Fruit fly (Drosophila melanogaster) whole organism, prepupa: ENCODE data around the gene CG33912.
A peak's percentile ranks its signal among the peaks of the same experiment; 100 is the strongest.

ENCODE experiments used
- CG11294 ChIP-seq: fragments of 200-800 bp; sonication (Bioruptor generic); IDR thresholded peaks from 2 replicates; pipeline ENCODE4 v1.3.6; 2022; ENCODE audit warnings: missing biosample characterization, missing genetic modification characterization
- CG11902 ChIP-seq: fragments of 200-800 bp; sonication (Bioruptor generic); optimal IDR thresholded peaks from 3 replicates; lab custom pipeline; 2016; ENCODE audit warnings: missing biosample characterization, missing genetic modification characterization
- CG15336 ChIP-seq: fragments of 200-800 bp; sonication (Bioruptor generic); IDR thresholded peaks from 2 replicates; pipeline ENCODE4 v1.3.6; 2022; ENCODE audit warnings: missing biosample characterization, missing genetic modification characterization
- CG16779 ChIP-seq: fragments of 200-800 bp; sonication (Bioruptor generic); optimal IDR thresholded peaks from 3 replicates; lab custom pipeline; 2017; ENCODE audit warnings: missing biosample characterization, mild to moderate bottlenecking, missing genetic modification characterization
- CG3032 ChIP-seq: fragments of 200-800 bp; optimal IDR thresholded peaks from 2 replicates; lab custom pipeline; 2019; ENCODE audit warnings: missing biosample characterization, mild to moderate bottlenecking, missing genetic modification characterization, moderate library complexity
- CG31627 ChIP-seq: fragments of 200-800 bp; sonication (Bioruptor generic); optimal IDR thresholded peaks from 3 replicates; lab custom pipeline; 2016; ENCODE audit warnings: missing biosample characterization, missing genetic modification characterization
- CG32006 ChIP-seq: fragments of 200-800 bp; sonication (Bioruptor generic); optimal IDR thresholded peaks from 3 replicates; lab custom pipeline; 2017; ENCODE audit warnings: missing biosample characterization, mild to moderate bottlenecking, missing genetic modification characterization
- CG3919 ChIP-seq: fragments of 200-800 bp; sonication (Bioruptor generic); optimal IDR thresholded peaks from 3 replicates; lab custom pipeline; 2016; ENCODE audit warnings: missing biosample characterization, missing genetic modification characterization
- CG4318 ChIP-seq: fragments of 200-800 bp; sonication (Bioruptor generic); optimal IDR thresholded peaks from 3 replicates; lab custom pipeline; 2017; ENCODE audit warnings: missing biosample characterization, mild to moderate bottlenecking, missing genetic modification characterization
- CG6792 ChIP-seq: fragments of 200-800 bp; sonication (Bioruptor generic); optimal IDR thresholded peaks from 3 replicates; lab custom pipeline; 2016; ENCODE audit warnings: missing biosample characterization, missing genetic modification characterization
- CG7368 ChIP-seq: fragments of 200-800 bp; sonication (Bioruptor generic); optimal IDR thresholded peaks from 3 replicates; lab custom pipeline; 2016; ENCODE audit warnings: missing biosample characterization, missing genetic modification characterization
- CG8319 ChIP-seq: fragments of 200-800 bp; sonication (Bioruptor generic); optimal IDR thresholded peaks from 3 replicates; lab custom pipeline; 2016; ENCODE audit warnings: missing biosample characterization, missing genetic modification characterization
- Eip78C ChIP-seq: fragments of 200-800 bp; sonication (Bioruptor generic); peaks from one replicate; lab custom pipeline; 2016; ENCODE audit warnings: missing biosample characterization, missing genetic modification characterization
- Ets21C ChIP-seq: fragments of 200-800 bp; sonication (Bioruptor generic); optimal IDR thresholded peaks from 3 replicates; lab custom pipeline; 2016; ENCODE audit warnings: missing biosample characterization, missing genetic modification characterization
- Gug ChIP-seq: fragments of 200-800 bp; sonication (Bioruptor generic); IDR thresholded peaks from 2 replicates; pipeline ENCODE4 v1.3.6; 2022; ENCODE audit warnings: missing biosample characterization, missing genetic modification characterization
- Hr38 ChIP-seq: sonication (Bioruptor generic); optimal IDR thresholded peaks from 2 replicates; lab custom pipeline; 2016; ENCODE audit warnings: missing biosample characterization, missing genetic modification characterization
- Hr39 ChIP-seq: fragments of 200-800 bp; sonication (Bioruptor generic); optimal IDR thresholded peaks from 2 replicates; lab custom pipeline; 2016; ENCODE audit warnings: missing biosample characterization, missing genetic modification characterization
- Hr4 ChIP-seq: fragments of 200-800 bp; sonication (Bioruptor generic); optimal IDR thresholded peaks from 3 replicates; lab custom pipeline; 2016; ENCODE audit warnings: missing biosample characterization, missing genetic modification characterization
- Met ChIP-seq: fragments of 200-800 bp; sonication (Bioruptor generic); optimal IDR thresholded peaks from 3 replicates; lab custom pipeline; 2016; ENCODE audit warnings: missing biosample characterization, missing genetic modification characterization
- OdsH ChIP-seq: fragments of 200-800 bp; sonication (Bioruptor generic); optimal IDR thresholded peaks from 3 replicates; lab custom pipeline; 2016; ENCODE audit warnings: missing biosample characterization, missing genetic modification characterization
- Smox ChIP-seq: fragments of 200-800 bp; sonication (Bioruptor generic); optimal IDR thresholded peaks from 3 replicates; lab custom pipeline; 2016; ENCODE audit warnings: missing biosample characterization, missing genetic modification characterization
- Sox102F ChIP-seq: fragments of 200-800 bp; sonication (Bioruptor generic); optimal IDR thresholded peaks from 2 replicates; lab custom pipeline; 2016; ENCODE audit warnings: missing biosample characterization, mild to moderate bottlenecking, missing genetic modification characterization
- Sox14 ChIP-seq: fragments of 200-800 bp; sonication (Bioruptor generic); optimal IDR thresholded peaks from 3 replicates; lab custom pipeline; 2016; ENCODE audit warnings: missing biosample characterization, missing genetic modification characterization
- acj6 ChIP-seq: fragments of 200-800 bp; sonication (Bioruptor generic); optimal IDR thresholded peaks from 3 replicates; lab custom pipeline; 2016; ENCODE audit warnings: missing biosample characterization, missing genetic modification characterization
- cyc ChIP-seq: fragments of 200-800 bp; sonication (Bioruptor generic); optimal IDR thresholded peaks from 3 replicates; lab custom pipeline; 2016; ENCODE audit warnings: missing biosample characterization, missing genetic modification characterization
- dac ChIP-seq: fragments of 200-800 bp; sonication (Bioruptor generic); optimal IDR thresholded peaks from 2 replicates; lab custom pipeline; 2017; ENCODE audit warnings: missing biosample characterization, mild to moderate bottlenecking, missing genetic modification characterization
- dsx ChIP-seq: fragments of 200-800 bp; optimal IDR thresholded peaks from 3 replicates; lab custom pipeline; 2019; ENCODE audit warnings: missing biosample characterization, mild to moderate bottlenecking, missing genetic modification characterization, moderate library complexity; ENCODE audit not compliant: poor library complexity, severe bottlenecking
- esn ChIP-seq: fragments of 200-800 bp; sonication (Bioruptor generic); optimal IDR thresholded peaks from 2 replicates; lab custom pipeline; 2016; ENCODE audit warnings: missing biosample characterization, mild to moderate bottlenecking, missing genetic modification characterization, moderate library complexity
- fd59A ChIP-seq: fragments of 200-800 bp; sonication (Bioruptor generic); optimal IDR thresholded peaks from 2 replicates; lab custom pipeline; 2017; ENCODE audit warnings: missing biosample characterization, mild to moderate bottlenecking, missing genetic modification characterization, missing genetic modification reagents
- ss ChIP-seq, 2 experiments: fragments of 200-800 bp; sonication (Bioruptor generic); optimal IDR thresholded peaks; 2 replicates in 1 of 2; 3 replicates in 1 of 2; lab custom pipeline; 2017 to 2018; ENCODE audit warnings: mild to moderate bottlenecking in 2 of 2, missing biosample characterization in 2 of 2, missing genetic modification characterization in 2 of 2, moderate library complexity in 1 of 2
- svp ChIP-seq: fragments of 200-800 bp; sonication (Bioruptor generic); peaks from one replicate; lab custom pipeline; 2016; ENCODE audit warnings: missing biosample characterization, missing genetic modification characterization
- topi ChIP-seq: fragments of 200-800 bp; sonication (Bioruptor generic); optimal IDR thresholded peaks from 3 replicates; lab custom pipeline; 2016; ENCODE audit warnings: missing biosample characterization, missing genetic modification characterization

The CG33912 gene

dm6 chr3L:20711397-20711796 is 44.1 kb downstream of the CG33912 start (continued):
- TF ChIP-seq Gug (GFP tag; lab: Robert Waterston, UW) (no peak), Sox14 (GFP tag; lab: Kevin White, UChicago) (peak; percentile 60)

- TF ChIP-seq cyc = no peak
- no peak for TF ChIP-seq CG31627 (GFP tag; lab: Kevin White, UChicago)
- TF ChIP-seq CG3032 = no peak
- peak; percentile 24 for TF ChIP-seq CG32006 (GFP tag; lab: Kevin White, UChicago)
- TF ChIP-seq CG6792 (GFP tag; lab: Kevin White, UChicago) = no peak
- TF ChIP-seq CG15336 = 0 out of 2 replicates have a peak, but pooled peaks have one; percentile 30
- TF ChIP-seq CG4318 (GFP tag; lab: Kevin White, UChicago) = no peak
- TF ChIP-seq CG3919 = no peak
- no peak for TF ChIP-seq svp (GFP tag; lab: Kevin White, UChicago)
- peak; percentile 30 for TF ChIP-seq Hr4 (GFP tag; lab: Kevin White, UChicago)
- TF ChIP-seq Eip78C (GFP tag; lab: Kevin White, UChicago) = peak; percentile 33
- TF ChIP-seq acj6 = peak; percentile 17
- TF ChIP-seq dac (GFP tag; lab: Kevin White, UChicago) = no peak
- no peak for TF ChIP-seq Ets21C (GFP tag; lab: Kevin White, UChicago)
Measured at dm6 chr3L:20710475-20711177, 44.9 kb downstream of the CG33912 start.

- TF ChIP-seq CG11902 (GFP tag; lab: Kevin White, UChicago) (no peak), Met (GFP tag; lab: Kevin White, UChicago) (peak; percentile 11), CG15336 (no peak), OdsH (GFP tag; lab: Kevin White, UChicago) (no peak), CG31627 (GFP tag; lab: Kevin White, UChicago) (no peak), Sox102F (GFP tag; lab: Kevin White, UChicago) (peak; percentile 5), Hr39 (GFP tag; lab: Kevin White, UChicago) (no peak), Hr38 (no peak), dsx (GFP tag; lab: Kevin White, UChicago) (no peak), topi (GFP tag; lab: Kevin White, UChicago) (peak; percentile 12), Eip78C (GFP tag; lab: Kevin White, UChicago) (peak; percentile 77), CG16779 (tag; lab: Kevin White, UChicago) (no peak), dac (GFP tag; lab: Kevin White, UChicago) (no peak), ss (GFP tag; optimal IDR thresholded peaks at IDR 0.05; lab: Kevin White, UChicago) (no peak), CG8319 (GFP tag; lab: Kevin White, UChicago) (no peak), fd59A (GFP tag; lab: Kevin White, UChicago) (no peak), CG7368 (GFP tag; lab: Kevin White, UChicago) (no peak), CG11294 (no peak), Smox (GFP tag; lab: Kevin White, UChicago) (peak; percentile 19), esn (peak; percentile 3), Sox14 (GFP tag; lab: Kevin White, UChicago) (no peak), svp (GFP tag; lab: Kevin White, UChicago) (peak; percentile 55)
Measured at dm6 chr3L:20707217-20707616, 48.3 kb downstream of the CG33912 start.
